Worm (Caenorhabditis elegans) whole organism, L2 larva: Measurements from ENCODE around the gene T20G5.8.

Source experiments
- C34F6.9 ChIP-seq: fragments of 150-350 bp; optimal IDR thresholded peaks from 2 replicates; lab custom pipeline; 2014; ENCODE audit warnings: missing biosample characterization, missing genetic modification characterization
- F13H6.1 ChIP-seq: sonication (generic microtip); optimal IDR thresholded peaks from 2 replicates; lab custom pipeline; 2016; ENCODE audit warnings: missing genetic modification characterization, missing compliant biosample characterization
- R02D3.7 ChIP-seq: fragments of 150-350 bp; optimal IDR thresholded peaks from 2 replicates; lab custom pipeline; 2014; ENCODE audit warnings: missing biosample characterization, missing genetic modification characterization
- Y55F3AM.14 ChIP-seq: fragments of 200-800 bp; sonication (Bioruptor generic); optimal IDR thresholded peaks from 2 replicates; lab custom pipeline; 2018; ENCODE audit warnings: mild to moderate bottlenecking, missing genetic modification characterization, missing compliant biosample characterization
- ZK546.5 ChIP-seq: sonication (generic microtip); optimal IDR thresholded peaks from 2 replicates; lab custom pipeline; 2017; ENCODE audit warnings: missing biosample characterization, missing genetic modification characterization
- alr-1 ChIP-seq: fragments of 150-350 bp; optimal IDR thresholded peaks from 2 replicates; lab custom pipeline; 2014; ENCODE audit warnings: missing biosample characterization, missing genetic modification characterization
- aly-2 ChIP-seq: fragments of 150-350 bp; optimal IDR thresholded peaks from 2 replicates; lab custom pipeline; 2014; ENCODE audit warnings: missing biosample characterization, missing genetic modification characterization
- ama-1 ChIP-seq: fragments of 150-350 bp; optimal IDR thresholded peaks from 2 replicates; lab custom pipeline; 2018; ENCODE audit warnings: inconsistent platforms
- blmp-1 ChIP-seq: sonication (generic microtip); optimal IDR thresholded peaks from 2 replicates; lab custom pipeline; 2017; ENCODE audit warnings: missing genetic modification characterization, mild to moderate bottlenecking, missing compliant biosample characterization, antibody characterized with exemption, moderate library complexity; ENCODE audit not compliant: insufficient read depth
- ceh-16 ChIP-seq: fragments of 150-350 bp; optimal IDR thresholded peaks from 2 replicates; lab custom pipeline; 2014; ENCODE audit warnings: missing biosample characterization, missing genetic modification characterization
- ceh-82 ChIP-seq: fragments of 150-350 bp; optimal IDR thresholded peaks from 2 replicates; lab custom pipeline; 2014; ENCODE audit warnings: missing biosample characterization, missing genetic modification characterization
- crh-2 ChIP-seq: sonication (generic microtip); optimal IDR thresholded peaks from 2 replicates; lab custom pipeline; 2017; ENCODE audit warnings: missing biosample characterization, missing genetic modification characterization
- dmd-4 ChIP-seq: sonication (generic microtip); optimal IDR thresholded peaks from 2 replicates; lab custom pipeline; 2017; ENCODE audit warnings: missing biosample characterization, missing genetic modification characterization
- egl-27 ChIP-seq: sonication (generic microtip); optimal IDR thresholded peaks from 3 replicates; lab custom pipeline; 2017; ENCODE audit warnings: missing biosample characterization, missing genetic modification reagents, missing genetic modification characterization
- elt-1 ChIP-seq: fragments of 150-350 bp; optimal IDR thresholded peaks from 2 replicates; lab custom pipeline; 2014; ENCODE audit warnings: missing biosample characterization, missing genetic modification characterization
- elt-3 ChIP-seq: sonication (generic microtip); optimal IDR thresholded peaks from 2 replicates; lab custom pipeline; 2017; ENCODE audit warnings: missing biosample characterization, missing genetic modification characterization
- fos-1 ChIP-seq: fragments of 150-350 bp; optimal IDR thresholded peaks from 2 replicates; lab custom pipeline; 2014; ENCODE audit warnings: missing biosample characterization, missing genetic modification characterization
- gmeb-1 ChIP-seq: fragments of 150-350 bp; optimal IDR thresholded peaks from 2 replicates; lab custom pipeline; 2014; ENCODE audit warnings: missing biosample characterization, missing genetic modification characterization
- lin-11 ChIP-seq: fragments of 150-350 bp; sonication (generic microtip); optimal IDR thresholded peaks from 2 replicates; lab custom pipeline; 2014; ENCODE audit warnings: missing biosample characterization, missing genetic modification characterization, inconsistent platforms, mixed read lengths
- lin-13 ChIP-seq: fragments of 150-350 bp; optimal IDR thresholded peaks from 2 replicates; lab custom pipeline; 2014; ENCODE audit warnings: missing biosample characterization, missing genetic modification reagents, missing genetic modification characterization
- lin-39 ChIP-seq: fragments of 150-350 bp; optimal IDR thresholded peaks from 2 replicates; lab custom pipeline; 2014; ENCODE audit warnings: missing biosample characterization, missing genetic modification reagents, missing genetic modification characterization
- lsy-2 ChIP-seq, 2 experiments: fragments of 150-350 bp in 1 of 2; sonication (generic microtip) in 1 of 2; optimal IDR thresholded peaks; 2 replicates each; lab custom pipeline; 2014 to 2017; ENCODE audit warnings: missing biosample characterization in 2 of 2, missing genetic modification characterization in 2 of 2
- mab-5 ChIP-seq: fragments of 150-350 bp; optimal IDR thresholded peaks from 2 replicates; lab custom pipeline; 2014; ENCODE audit warnings: missing biosample characterization, missing genetic modification characterization
- mbf-1 ChIP-seq: sonication (generic microtip); optimal IDR thresholded peaks from 2 replicates; lab custom pipeline; 2017; ENCODE audit warnings: missing biosample characterization, missing genetic modification characterization
- mdl-1 ChIP-seq, 2 experiments: fragments of 150-350 bp in 1 of 2; sonication (generic microtip) in 1 of 2; optimal IDR thresholded peaks; 2 replicates each; lab custom pipeline; 2017; ENCODE audit warnings: missing biosample characterization in 2 of 2, missing genetic modification characterization in 2 of 2
- nhr-10 ChIP-seq: sonication (generic microtip); optimal IDR thresholded peaks from 2 replicates; lab custom pipeline; 2017; ENCODE audit warnings: missing biosample characterization, missing genetic modification characterization
- nhr-11 ChIP-seq: fragments of 150-350 bp; optimal IDR thresholded peaks from 2 replicates; lab custom pipeline; 2014; ENCODE audit warnings: missing biosample characterization, missing genetic modification characterization
- nhr-12 ChIP-seq: fragments of 150-350 bp; optimal IDR thresholded peaks from 2 replicates; lab custom pipeline; 2014; ENCODE audit warnings: missing biosample characterization, missing genetic modification characterization
- nhr-129 ChIP-seq: fragments of 150-350 bp; optimal IDR thresholded peaks from 2 replicates; lab custom pipeline; 2014; ENCODE audit warnings: missing biosample characterization, missing genetic modification characterization
- nhr-21 ChIP-seq: fragments of 150-350 bp; optimal IDR thresholded peaks from 2 replicates; lab custom pipeline; 2014; ENCODE audit warnings: missing biosample characterization, missing genetic modification characterization
- nhr-23 ChIP-seq: fragments of 150-350 bp; optimal IDR thresholded peaks from 2 replicates; lab custom pipeline; 2014; ENCODE audit warnings: missing biosample characterization, missing genetic modification reagents, missing genetic modification characterization
- nhr-237 ChIP-seq: fragments of 150-350 bp; optimal IDR thresholded peaks from 2 replicates; lab custom pipeline; 2014; ENCODE audit warnings: missing biosample characterization, missing genetic modification characterization
- nhr-25 ChIP-seq: fragments of 150-350 bp; sonication (generic microtip); optimal IDR thresholded peaks from 3 replicates; lab custom pipeline; 2014; ENCODE audit warnings: missing biosample characterization, missing genetic modification characterization
- nhr-6 ChIP-seq: fragments of 150-350 bp; optimal IDR thresholded peaks from 2 replicates; lab custom pipeline; 2014; ENCODE audit warnings: missing biosample characterization, missing genetic modification characterization
- nhr-77 ChIP-seq: fragments of 150-350 bp; optimal IDR thresholded peaks from 2 replicates; lab custom pipeline; 2014; ENCODE audit warnings: missing biosample characterization, missing genetic modification characterization
- peb-1 ChIP-seq: fragments of 150-350 bp; optimal IDR thresholded peaks from 2 replicates; lab custom pipeline; 2014; ENCODE audit warnings: missing biosample characterization, missing genetic modification characterization
- sem-4 ChIP-seq: fragments of 150-350 bp; optimal IDR thresholded peaks from 2 replicates; lab custom pipeline; 2014; ENCODE audit warnings: missing biosample characterization, missing genetic modification reagents, missing genetic modification characterization
- skn-1 ChIP-seq: sonication (generic microtip); optimal IDR thresholded peaks from 2 replicates; lab custom pipeline; 2017; ENCODE audit warnings: missing biosample characterization, missing genetic modification characterization
- sma-3 ChIP-seq: sonication (generic microtip); optimal IDR thresholded peaks from 2 replicates; lab custom pipeline; 2016; ENCODE audit warnings: missing genetic modification reagents, missing genetic modification characterization, missing compliant biosample characterization
- sma-9 ChIP-seq, 2 experiments: fragments of 150-350 bp in 1 of 2; sonication (generic microtip) in 1 of 2; optimal IDR thresholded peaks; 2 replicates each; lab custom pipeline; 2014 to 2016; ENCODE audit warnings: missing genetic modification characterization in 2 of 2, mild to moderate bottlenecking in 1 of 2, missing biosample characterization in 1 of 2, missing compliant biosample characterization in 1 of 2, missing genetic modification reagents in 1 of 2, moderate library complexity in 1 of 2
- snpc-4 ChIP-seq: fragments of 150-350 bp; optimal IDR thresholded peaks from 2 replicates; lab custom pipeline; 2014; ENCODE audit warnings: missing biosample characterization, missing genetic modification characterization
- unc-39 ChIP-seq: fragments of 150-350 bp; optimal IDR thresholded peaks from 2 replicates; lab custom pipeline; 2014; ENCODE audit warnings: missing biosample characterization, missing genetic modification characterization
- unc-55 ChIP-seq: fragments of 150-350 bp; sonication (generic microtip); optimal IDR thresholded peaks from 3 replicates; lab custom pipeline; 2014; ENCODE audit warnings: missing biosample characterization, missing genetic modification reagents, missing genetic modification characterization
- unc-62 ChIP-seq: fragments of 150-350 bp; optimal IDR thresholded peaks from 2 replicates; lab custom pipeline; 2014; ENCODE audit warnings: missing biosample characterization, missing genetic modification reagents, missing genetic modification characterization
- zag-1 ChIP-seq: fragments of 150-350 bp; optimal IDR thresholded peaks from 2 replicates; lab custom pipeline; 2014; ENCODE audit warnings: missing biosample characterization, missing genetic modification characterization
- ztf-1 ChIP-seq: fragments of 200-800 bp; sonication (Bioruptor generic); conservative IDR thresholded peaks from 2 replicates; pipeline ENCODE4 v1.3.6; 2022; ENCODE audit warnings: missing genetic modification characterization, missing compliant biosample characterization
- ztf-11 ChIP-seq: sonication (generic microtip); optimal IDR thresholded peaks from 2 replicates; lab custom pipeline; 2017; ENCODE audit warnings: missing biosample characterization, missing genetic modification characterization
- ztf-4 ChIP-seq: fragments of 150-350 bp; optimal IDR thresholded peaks from 2 replicates; lab custom pipeline; 2014; ENCODE audit warnings: missing biosample characterization, missing genetic modification characterization

T20G5.8 gene

DNA sequence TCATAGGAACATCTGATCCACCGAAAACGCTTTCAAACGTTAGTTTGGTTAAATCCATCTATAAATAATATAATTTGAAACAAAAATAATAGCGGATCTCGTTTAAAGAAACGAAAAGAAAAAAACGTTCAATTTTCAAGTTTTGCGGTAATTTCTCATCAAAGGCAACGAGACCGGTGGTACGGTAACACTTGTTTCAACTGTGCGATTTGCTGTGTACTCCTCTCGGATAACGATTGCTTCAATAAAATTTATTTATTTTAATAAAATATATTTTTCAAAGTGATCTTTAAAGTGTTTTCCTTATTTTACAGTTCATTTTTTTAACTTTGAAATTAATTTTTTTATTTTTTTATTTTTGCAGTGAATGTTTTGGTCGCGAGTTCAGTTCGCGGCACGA lies 19.4 kb downstream of the T20G5.8 start, which contains the start of the genes rde-4 and cox-14:
Gene rde-4 (minus strand): TSS at position 60 of the 400 bp plus-strand sequence.
Gene cox-14 (plus strand): TSS at position 356 of the 400 bp plus-strand sequence.
- TF ChIP-seq egl-27, result no peak
- TF ChIP-seq nhr-11 (tag; lab: Kevin White, UChicago), result no peak
- peak; percentile 91 for TF ChIP-seq gmeb-1 (tag; lab: Kevin White, UChicago)
- TF ChIP-seq nhr-10, result no peak
- TF ChIP-seq snpc-4 (tag; lab: Kevin White, UChicago), result peak; percentile 55
- peak; percentile 31 for TF ChIP-seq ZK546.5 (tag; lab: Kevin White, UChicago)
- no peak for TF ChIP-seq lin-39 (tag; lab: Kevin White, UChicago)
- peak; percentile 60 for TF ChIP-seq nhr-6 (tag; lab: Kevin White, UChicago)
- no peak for TF ChIP-seq unc-62 (GFP tag; lab: Kevin White, UChicago)
- peak; percentile 90 for TF ChIP-seq crh-2 (tag; lab: Kevin White, UChicago)
- peak; percentile 41 for TF ChIP-seq ama-1 (lab: Kevin White, UChicago)
- TF ChIP-seq sem-4 (tag; lab: Kevin White, UChicago), result peak; percentile 72
- peak in 1 of 2 experiments; percentile 54 for TF ChIP-seq mdl-1 (tag; optimal IDR thresholded peaks at IDR 0.05; lab: Kevin White, UChicago)
- TF ChIP-seq C34F6.9 (tag; lab: Kevin White, UChicago), result peak; percentile 91
- no peak for TF ChIP-seq nhr-12 (tag; lab: Kevin White, UChicago)
- no peak for TF ChIP-seq ztf-11
- TF ChIP-seq skn-1 (tag; lab: Kevin White, UChicago), result peak; percentile 2
- no peak for TF ChIP-seq peb-1 (tag; lab: Kevin White, UChicago)
- TF ChIP-seq Y55F3AM.14 (GFP tag; lab: Kevin White, UChicago), result no peak
- peak; percentile 65 for TF ChIP-seq nhr-129 (tag; lab: Kevin White, UChicago)
- peak; percentile 98 for TF ChIP-seq unc-55 (GFP tag; lab: Kevin White, UChicago)
- peak; percentile 59 for TF ChIP-seq mab-5 (tag; lab: Kevin White, UChicago)
- peak; percentile 60 for TF ChIP-seq fos-1 (tag; lab: Kevin White, UChicago)
- TF ChIP-seq nhr-21 (tag; lab: Kevin White, UChicago), result peak; percentile 74
- TF ChIP-seq unc-39 (tag; lab: Kevin White, UChicago), result no peak
- no peak for TF ChIP-seq alr-1 (tag; lab: Kevin White, UChicago)
- peak; percentile 5 for TF ChIP-seq R02D3.7 (tag; lab: Kevin White, UChicago)
- TF ChIP-seq lin-11 (tag; lab: Kevin White, UChicago), result peak; percentile 61
- no peak for TF ChIP-seq nhr-237
- TF ChIP-seq sma-9 (GFP tag; optimal IDR thresholded peaks at IDR 0.05; lab: Kevin White, UChicago), result no peak
- TF ChIP-seq sma-9 (tag; optimal IDR thresholded peaks at IDR 0.05; lab: Kevin White, UChicago), result no peak
- TF ChIP-seq ceh-82 (tag; lab: Kevin White, UChicago), result no peak
- TF ChIP-seq ztf-4 (tag; lab: Kevin White, UChicago), result peak; percentile 1
- no peak for TF ChIP-seq mbf-1 (tag; lab: Kevin White, UChicago)
- TF ChIP-seq ceh-16 (tag; lab: Kevin White, UChicago), result peak; percentile 25
- TF ChIP-seq blmp-1 (tag; lab: Kevin White, UChicago), result peak; percentile 19
- no peak for TF ChIP-seq nhr-23 (tag; lab: Kevin White, UChicago)
- TF ChIP-seq dmd-4 (tag; lab: Kevin White, UChicago), result no peak
- TF ChIP-seq lin-13 (GFP tag; lab: Kevin White, UChicago), result peak; percentile 90
- TF ChIP-seq F13H6.1 (tag; lab: Kevin White, UChicago), result peak; percentile 66
- peak; percentile 97 to 99 for TF ChIP-seq lsy-2 (tag; optimal IDR thresholded peaks at IDR 0.05; lab: Kevin White, UChicago)
- TF ChIP-seq sma-3 (GFP tag; lab: Kevin White, UChicago), result peak; percentile 81
- TF ChIP-seq elt-1 (tag; lab: Kevin White, UChicago), result no peak
- no peak for TF ChIP-seq zag-1 (tag; lab: Kevin White, UChicago)
- peak; percentile 86 for TF ChIP-seq nhr-25 (tag; lab: Kevin White, UChicago)
- no peak for TF ChIP-seq elt-3 (tag; lab: Kevin White, UChicago)
- no peak for TF ChIP-seq aly-2
- no peak for TF ChIP-seq nhr-77 (tag; lab: Kevin White, UChicago)
- TF ChIP-seq ztf-1 (GFP tag; lab: Robert Waterston, UW), result no peak
